Worm (Caenorhabditis elegans) whole organism, L4 larva: Measurements from ENCODE around the gene abhd-12.

ENCODE experiments used
- F10B5.3 ChIP-seq: sonication (generic microtip); optimal IDR thresholded peaks from 2 replicates; lab custom pipeline; 2016; ENCODE audit warnings: mild to moderate bottlenecking, missing genetic modification characterization, missing compliant biosample characterization
- T20F7.1 ChIP-seq: fragments of 200-800 bp; sonication (Bioruptor generic); optimal IDR thresholded peaks from 2 replicates; lab custom pipeline; 2018; ENCODE audit warnings: mild to moderate bottlenecking, missing genetic modification characterization, missing compliant biosample characterization
- Y48G9A.11 ChIP-seq: fragments of 200-800 bp; sonication (Bioruptor generic); IDR thresholded peaks from 2 replicates; pipeline ENCODE4 v1.3.6; 2022; ENCODE audit warnings: missing genetic modification reagents, missing genetic modification characterization, missing compliant biosample characterization
- Y5F2A.4 ChIP-seq: fragments of 200-800 bp; sonication (Bioruptor generic); optimal IDR thresholded peaks from 2 replicates; lab custom pipeline; 2018; ENCODE audit warnings: mild to moderate bottlenecking, missing genetic modification characterization, missing compliant biosample characterization
- Y75B8A.6 ChIP-seq: fragments of 200-800 bp; sonication (Bioruptor generic); IDR thresholded peaks from 2 replicates; pipeline ENCODE4 v1.3.6; 2022; ENCODE audit warnings: missing genetic modification reagents, missing genetic modification characterization, missing compliant biosample characterization
- aha-1 ChIP-seq: fragments of 150-350 bp; peaks from one replicate; lab custom pipeline; 2014; ENCODE audit warnings: missing biosample characterization, missing genetic modification characterization
- aly-2 ChIP-seq: sonication (generic microtip); optimal IDR thresholded peaks from 2 replicates; lab custom pipeline; 2018; ENCODE audit warnings: missing biosample characterization, missing genetic modification characterization
- ama-1 ChIP-seq: fragments of 150-350 bp; optimal IDR thresholded peaks from 2 replicates; lab custom pipeline; 2014; ENCODE audit warnings: inconsistent platforms, mixed read lengths
- arid-1 ChIP-seq: fragments of 200-800 bp; sonication (Bioruptor generic); conservative IDR thresholded peaks from 2 replicates; pipeline ENCODE4 v1.3.6; 2022; ENCODE audit warnings: missing genetic modification reagents, missing genetic modification characterization, missing compliant biosample characterization
- ceh-20 ChIP-seq: fragments of 200-800 bp; sonication (Bioruptor generic); IDR thresholded peaks from 2 replicates; pipeline ENCODE4 v1.3.6; 2022; ENCODE audit warnings: missing genetic modification reagents, missing genetic modification characterization, missing compliant biosample characterization
- ceh-28 ChIP-seq: fragments of 150-350 bp; optimal IDR thresholded peaks from 2 replicates; lab custom pipeline; 2014; ENCODE audit warnings: missing biosample characterization, missing genetic modification reagents, missing genetic modification characterization
- ceh-32 ChIP-seq: sonication (generic microtip); optimal IDR thresholded peaks from 2 replicates; lab custom pipeline; 2016; ENCODE audit warnings: mild to moderate bottlenecking, missing genetic modification characterization, missing compliant biosample characterization; ENCODE audit not compliant: poor library complexity
- ceh-44 ChIP-seq: fragments of 200-800 bp; sonication (Bioruptor generic); IDR thresholded peaks from 2 replicates; pipeline ENCODE4 v1.3.6; 2022; ENCODE audit warnings: missing genetic modification reagents, missing genetic modification characterization, missing compliant biosample characterization
- ctbp-1 ChIP-seq: fragments of 200-800 bp; sonication (Bioruptor generic); IDR thresholded peaks from 2 replicates; pipeline ENCODE4 v1.3.6; 2022; ENCODE audit warnings: missing genetic modification reagents, missing genetic modification characterization, missing compliant biosample characterization
- daf-12 ChIP-seq: fragments of 150-350 bp; optimal IDR thresholded peaks from 2 replicates; lab custom pipeline; 2014; ENCODE audit warnings: missing biosample characterization, missing genetic modification reagents, missing genetic modification characterization
- daf-19 ChIP-seq: fragments of 200-800 bp; sonication (Bioruptor generic); conservative IDR thresholded peaks from 2 replicates; pipeline ENCODE4 v1.3.6; 2022; ENCODE audit warnings: missing genetic modification characterization, missing compliant biosample characterization
- dmd-6 ChIP-seq: fragments of 200-800 bp; sonication (Bioruptor generic); IDR thresholded peaks from 2 replicates; pipeline ENCODE4 v1.3.6; 2022; ENCODE audit warnings: missing genetic modification reagents, missing genetic modification characterization, missing compliant biosample characterization
- dmd-9 ChIP-seq: fragments of 200-800 bp; sonication (Bioruptor generic); IDR thresholded peaks from 2 replicates; pipeline ENCODE4 v1.3.6; 2022; ENCODE audit warnings: missing genetic modification reagents, missing genetic modification characterization, missing compliant biosample characterization
- dpl-1 ChIP-seq: fragments of 150-350 bp; optimal IDR thresholded peaks from 2 replicates; lab custom pipeline; 2014; ENCODE audit warnings: missing biosample characterization, missing genetic modification reagents, missing genetic modification characterization
- dve-1 ChIP-seq: sonication (generic microtip); optimal IDR thresholded peaks from 2 replicates; lab custom pipeline; 2017; ENCODE audit warnings: antibody characterized with exemption, mild to moderate bottlenecking, missing genetic modification characterization, missing compliant biosample characterization; ENCODE audit not compliant: insufficient read depth
- fkh-10 ChIP-seq: fragments of 150-350 bp; optimal IDR thresholded peaks from 2 replicates; lab custom pipeline; 2014; ENCODE audit warnings: missing biosample characterization, missing genetic modification reagents, missing genetic modification characterization
- hif-1 ChIP-seq, 2 experiments: sonication (generic microtip); optimal IDR thresholded peaks; 2 replicates each; lab custom pipeline; 2016 to 2017; ENCODE audit warnings: missing compliant biosample characterization in 2 of 2, missing genetic modification characterization in 2 of 2, missing genetic modification reagents in 2 of 2, missing genotype in 2 of 2, mild to moderate bottlenecking in 1 of 2
- hlh-11 ChIP-seq: fragments of 200-800 bp; sonication (Bioruptor generic); optimal IDR thresholded peaks from 2 replicates; lab custom pipeline; 2018; ENCODE audit warnings: mild to moderate bottlenecking, missing genetic modification characterization, missing compliant biosample characterization
- lin-15B ChIP-seq: fragments of 150-350 bp; sonication (generic microtip); optimal IDR thresholded peaks from 3 replicates; lab custom pipeline; 2014; ENCODE audit warnings: missing biosample characterization, missing genetic modification characterization
- lin-29 ChIP-seq: fragments of 200-800 bp; sonication (Bioruptor generic); IDR thresholded peaks from 2 replicates; pipeline ENCODE4 v1.3.6; 2022; ENCODE audit warnings: missing genetic modification reagents, missing genetic modification characterization, missing compliant biosample characterization
- lin-39 ChIP-seq: fragments of 150-350 bp; optimal IDR thresholded peaks from 2 replicates; lab custom pipeline; 2014; ENCODE audit warnings: missing biosample characterization, missing genetic modification reagents, missing genetic modification characterization
- lsy-2 ChIP-seq, 2 experiments: fragments of 150-350 bp in 1 of 2; sonication (generic microtip) in 1 of 2; optimal IDR thresholded peaks; 2 replicates each; lab custom pipeline; 2014 to 2017; ENCODE audit warnings: missing biosample characterization in 2 of 2, missing genetic modification characterization in 2 of 2
- mes-2 ChIP-seq: sonication (generic microtip); optimal IDR thresholded peaks from 2 replicates; lab custom pipeline; 2016; ENCODE audit warnings: missing genotype, mild to moderate bottlenecking, missing genetic modification characterization, missing compliant biosample characterization; ENCODE audit not compliant: poor library complexity, severe bottlenecking
- nhr-11 ChIP-seq: fragments of 150-350 bp; optimal IDR thresholded peaks from 2 replicates; lab custom pipeline; 2014; ENCODE audit warnings: missing biosample characterization, missing genetic modification characterization
- nhr-111 ChIP-seq: fragments of 200-800 bp; sonication (Bioruptor generic); optimal IDR thresholded peaks from 2 replicates; lab custom pipeline; 2018; ENCODE audit warnings: mild to moderate bottlenecking, missing genetic modification characterization, missing compliant biosample characterization
- nhr-28 ChIP-seq: fragments of 150-350 bp; optimal IDR thresholded peaks from 2 replicates; lab custom pipeline; 2014; ENCODE audit warnings: missing biosample characterization, missing genetic modification characterization
- nhr-48 ChIP-seq: sonication (generic microtip); optimal IDR thresholded peaks from 2 replicates; lab custom pipeline; 2016; ENCODE audit warnings: mild to moderate bottlenecking, missing genetic modification characterization, missing compliant biosample characterization
- nhr-6 ChIP-seq: fragments of 150-350 bp; optimal IDR thresholded peaks from 2 replicates; lab custom pipeline; 2014; ENCODE audit warnings: missing biosample characterization, missing genetic modification characterization
- nhr-76 ChIP-seq: fragments of 150-350 bp; optimal IDR thresholded peaks from 2 replicates; lab custom pipeline; 2014; ENCODE audit warnings: missing biosample characterization, missing genetic modification characterization
- nhr-77 ChIP-seq: fragments of 150-350 bp; optimal IDR thresholded peaks from 2 replicates; lab custom pipeline; 2014; ENCODE audit warnings: missing biosample characterization, missing genetic modification characterization
- saeg-2 ChIP-seq: fragments of 200-800 bp; sonication (Bioruptor generic); IDR thresholded peaks from 2 replicates; pipeline ENCODE4 v1.3.6; 2022; ENCODE audit warnings: missing genetic modification reagents, missing genetic modification characterization, missing compliant biosample characterization
- sdz-12 ChIP-seq: fragments of 200-800 bp; sonication (Bioruptor generic); optimal IDR thresholded peaks from 2 replicates; lab custom pipeline; 2018; ENCODE audit warnings: mild to moderate bottlenecking, missing genetic modification characterization, missing compliant biosample characterization
- set-16 ChIP-seq: fragments of 200-800 bp; sonication (Bioruptor generic); IDR thresholded peaks from 2 replicates; pipeline ENCODE4 v1.3.6; 2022; ENCODE audit warnings: missing genetic modification reagents, missing genetic modification characterization, missing compliant biosample characterization
- skn-1 ChIP-seq: fragments of 150-350 bp; optimal IDR thresholded peaks from 2 replicates; lab custom pipeline; 2014; ENCODE audit warnings: missing biosample characterization, missing genetic modification characterization
- snpc-1.2 ChIP-seq: fragments of 200-800 bp; sonication (Bioruptor generic); IDR thresholded peaks from 2 replicates; pipeline ENCODE4 v1.3.6; 2022; ENCODE audit warnings: missing genetic modification reagents, missing genetic modification characterization, missing compliant biosample characterization
- spr-1 ChIP-seq: sonication (generic microtip); optimal IDR thresholded peaks from 2 replicates; lab custom pipeline; 2016; ENCODE audit warnings: mild to moderate bottlenecking, missing genetic modification characterization, missing compliant biosample characterization
- spr-3 ChIP-seq: fragments of 200-800 bp; sonication (Bioruptor generic); optimal IDR thresholded peaks from 2 replicates; lab custom pipeline; 2018; ENCODE audit warnings: mild to moderate bottlenecking, missing genetic modification characterization, missing compliant biosample characterization
- tra-1 ChIP-seq: fragments of 200-800 bp; sonication (Bioruptor generic); IDR thresholded peaks from 2 replicates; pipeline ENCODE4 v1.3.6; 2022; ENCODE audit warnings: missing genetic modification reagents, missing genetic modification characterization, missing compliant biosample characterization
- unc-39 ChIP-seq: sonication (generic microtip); optimal IDR thresholded peaks from 2 replicates; lab custom pipeline; 2017; ENCODE audit warnings: missing biosample characterization, missing genetic modification characterization
- unc-62 ChIP-seq, 3 experiments: fragments of 150-350 bp in 1 of 3; sonication (generic microtip); optimal IDR thresholded peaks in 2 of 3; peaks in 1 of 3; 1 replicate in 1 of 3; 2 replicates in 2 of 3; lab custom pipeline; 2014 to 2017; ENCODE audit warnings: missing biosample characterization in 3 of 3, missing genetic modification characterization in 3 of 3, missing genetic modification reagents in 3 of 3, missing genotype in 1 of 3
- vab-7 ChIP-seq: fragments of 200-800 bp; sonication (Bioruptor generic); IDR thresholded peaks from 2 replicates; pipeline ENCODE4 v1.3.6; 2022; ENCODE audit warnings: missing genetic modification reagents, missing genetic modification characterization, missing compliant biosample characterization
- zip-11 ChIP-seq: fragments of 200-800 bp; sonication (Bioruptor generic); IDR thresholded peaks from 2 replicates; pipeline ENCODE4 v1.3.6; 2022; ENCODE audit warnings: missing genetic modification characterization, missing compliant biosample characterization
- zip-2 ChIP-seq: fragments of 150-350 bp; optimal IDR thresholded peaks from 2 replicates; lab custom pipeline; 2014; ENCODE audit warnings: missing biosample characterization, missing genetic modification characterization
- ztf-11 ChIP-seq: fragments of 150-350 bp; optimal IDR thresholded peaks from 2 replicates; lab custom pipeline; 2014; ENCODE audit warnings: missing biosample characterization, missing genetic modification characterization

The abhd-12 gene

DNA sequence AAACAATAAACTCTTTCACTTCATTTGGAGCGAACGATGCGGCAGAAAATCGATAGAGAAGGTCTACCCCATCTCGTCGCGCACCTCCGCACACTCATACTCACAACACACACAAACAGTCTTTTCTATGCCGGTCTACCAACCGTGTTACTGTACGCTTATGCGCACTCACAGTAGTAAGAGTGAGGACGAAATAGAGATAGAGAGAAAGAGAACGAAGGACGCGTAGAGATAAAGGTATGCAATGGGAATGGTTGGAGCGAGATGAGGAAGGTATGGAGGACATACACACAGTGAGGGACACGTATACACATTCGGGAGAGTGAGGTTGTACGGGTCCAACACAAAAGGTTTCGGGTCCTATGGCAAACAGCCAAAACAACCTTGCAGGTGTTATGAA is 4.9 kb upstream of the abhd-12 start (continued):
- TF ChIP-seq Y5F2A.4 (GFP tag; lab: Kevin White, UChicago) (no peak), lsy-2 (tag; optimal IDR thresholded peaks at IDR 0.05; lab: Kevin White, UChicago) (peak in 1 of 2 experiments; percentile 54), mes-2 (tag; lab: Kevin White, UChicago) (peak; percentile 52), lin-15B (tag; lab: Kevin White, UChicago) (no peak), dve-1 (peak; percentile 78), ceh-28 (tag; lab: Kevin White, UChicago) (no peak), ctbp-1 (no peak), spr-1 (tag; lab: Kevin White, UChicago) (no peak), ama-1 (no peak), aly-2 (tag; lab: Kevin White, UChicago) (no peak), tra-1 (GFP tag; lab: Robert Waterston, UW) (no peak), lin-39 (tag; lab: Kevin White, UChicago) (no peak), snpc-1.2 (GFP tag; lab: Robert Waterston, UW) (no peak), daf-19 (GFP tag; lab: Robert Waterston, UW) (no peak), dmd-6 (GFP tag; lab: Robert Waterston, UW) (0 out of 2 replicates have a peak, but pooled peaks have one; percentile 9), nhr-77 (tag; lab: Kevin White, UChicago) (no peak), Y75B8A.6 (GFP tag; lab: Robert Waterston, UW) (no peak)
- TF ChIP-seq, all 104 proteins: peak for 18

DNA sequence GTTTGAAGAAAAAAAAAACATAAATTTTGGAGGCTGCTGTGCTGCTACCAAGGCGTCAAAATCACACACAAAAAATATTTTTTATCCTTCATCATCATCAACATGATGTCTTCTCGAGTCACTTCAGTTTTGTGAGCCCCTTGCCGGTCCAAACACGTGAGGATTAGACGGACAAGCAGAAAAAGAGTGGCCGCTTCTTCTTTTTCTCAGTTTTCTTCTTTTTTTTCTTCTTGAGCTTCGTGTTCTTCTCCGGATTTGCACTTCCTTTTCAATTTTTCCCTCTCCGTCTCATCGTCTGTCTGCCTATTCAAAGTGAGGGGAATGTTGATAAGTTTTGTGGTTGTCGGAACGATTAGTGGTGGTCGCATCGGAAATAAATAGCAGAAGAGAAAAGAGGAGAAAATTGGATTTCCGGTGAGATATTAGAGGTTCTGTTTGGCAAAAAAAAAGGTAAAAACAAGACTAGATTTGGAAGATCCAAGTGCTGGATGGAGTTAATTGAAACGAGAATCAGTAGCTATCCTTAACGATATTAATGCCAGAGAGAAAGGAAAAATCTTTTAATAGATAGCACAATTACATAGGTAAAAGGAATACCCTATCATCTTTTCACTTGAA is 3.2 kb upstream of the abhd-12 start:
- TF ChIP-seq nhr-111 (GFP tag; lab: Kevin White, UChicago) (no peak), nhr-28 (no peak), dve-1 (no peak), unc-39 (no peak), spr-3 (GFP tag; lab: Kevin White, UChicago) (no peak), F10B5.3 (tag; lab: Kevin White, UChicago) (no peak), Y75B8A.6 (GFP tag; lab: Robert Waterston, UW) (no peak), nhr-11 (tag; lab: Kevin White, UChicago) (peak; percentile 29), Y48G9A.11 (GFP tag; lab: Robert Waterston, UW) (no peak), set-16 (GFP tag; lab: Robert Waterston, UW) (no peak), dmd-9 (GFP tag; lab: Robert Waterston, UW) (no peak), ceh-32 (tag; lab: Kevin White, UChicago) (no peak), saeg-2 (no peak), vab-7 (GFP tag; lab: Robert Waterston, UW) (no peak), fkh-10 (GFP tag; lab: Kevin White, UChicago) (peak; percentile 26), ztf-11 (tag; lab: Kevin White, UChicago) (no peak), unc-62 (GFP tag; optimal IDR thresholded peaks at IDR 0.05 in 1 of 2; lab: Kevin White, UChicago) (peak in 1 of 2 experiments; percentile 71), unc-62 (tag; optimal IDR thresholded peaks at IDR 0.05; lab: Kevin White, UChicago) (no peak), hlh-11 (tag; lab: Kevin White, UChicago) (peak; percentile 38), hif-1 (tag; optimal IDR thresholded peaks at IDR 0.05; lab: Kevin White, UChicago) (peak in 1 of 2 experiments; percentile 21), nhr-6 (tag; lab: Kevin White, UChicago) (no peak), T20F7.1 (GFP tag; lab: Kevin White, UChicago) (no peak), ctbp-1 (peak; percentile 37; the same call in 1 of the 2 replicates), nhr-48 (tag; lab: Kevin White, UChicago) (no peak), ceh-20 (GFP tag; lab: Robert Waterston, UW) (0 out of 2 replicates have a peak, but pooled peaks have one; percentile 50), skn-1 (tag; lab: Kevin White, UChicago) (no peak), ama-1 (no peak), zip-11 (GFP tag; lab: Robert Waterston, UW) (no peak), arid-1 (GFP tag; lab: Robert Waterston, UW) (no peak), zip-2 (no peak), daf-12 (tag; lab: Kevin White, UChicago) (no peak), aha-1 (tag; lab: Kevin White, UChicago) (peak; percentile 97), dpl-1 (GFP tag; lab: Kevin White, UChicago) (peak; percentile 2), ceh-44 (GFP tag; lab: Robert Waterston, UW) (no peak), sdz-12 (no peak), nhr-76 (no peak), lin-29 (GFP tag; lab: Robert Waterston, UW) (no peak)
